Worm (Caenorhabditis elegans) whole organism, L4 larva: ENCODE data around the gene F45G2.9.
A peak's percentile ranks its signal among the peaks of the same experiment; 100 is the strongest.

ENCODE experiments used
- D1046.2 ChIP-seq: fragments of 200-800 bp; sonication (Bioruptor generic); IDR thresholded peaks from 2 replicates; pipeline ENCODE4 v1.3.6; 2022; ENCODE audit warnings: missing genetic modification characterization, missing compliant biosample characterization
- F10B5.3 ChIP-seq: sonication (generic microtip); optimal IDR thresholded peaks from 2 replicates; lab custom pipeline; 2016; ENCODE audit warnings: mild to moderate bottlenecking, missing genetic modification characterization, missing compliant biosample characterization
- F26F4.8 ChIP-seq: fragments of 200-800 bp; sonication (Bioruptor generic); conservative IDR thresholded peaks from 2 replicates; pipeline ENCODE4 v1.3.6; 2022; ENCODE audit warnings: missing genetic modification characterization, missing compliant biosample characterization
- T20F7.1 ChIP-seq: fragments of 200-800 bp; sonication (Bioruptor generic); optimal IDR thresholded peaks from 2 replicates; lab custom pipeline; 2018; ENCODE audit warnings: mild to moderate bottlenecking, missing genetic modification characterization, missing compliant biosample characterization
- T26A8.4 ChIP-seq: fragments of 200-800 bp; sonication (Bioruptor generic); IDR thresholded peaks from 2 replicates; pipeline ENCODE4 v1.3.6; 2022; ENCODE audit warnings: missing genetic modification characterization, missing compliant biosample characterization
- Y105C5A.15 ChIP-seq: fragments of 200-800 bp; sonication (Bioruptor generic); IDR thresholded peaks from 2 replicates; pipeline ENCODE4 v1.3.6; 2022; ENCODE audit warnings: missing genetic modification characterization, missing compliant biosample characterization
- Y48G9A.11 ChIP-seq: fragments of 200-800 bp; sonication (Bioruptor generic); IDR thresholded peaks from 2 replicates; pipeline ENCODE4 v1.3.6; 2022; ENCODE audit warnings: missing genetic modification reagents, missing genetic modification characterization, missing compliant biosample characterization
- ZK337.2 ChIP-seq: fragments of 200-800 bp; sonication (Bioruptor generic); IDR thresholded peaks from 2 replicates; pipeline ENCODE4 v1.3.6; 2022; ENCODE audit warnings: missing genetic modification reagents, missing genetic modification characterization, missing compliant biosample characterization
- aha-1 ChIP-seq: fragments of 150-350 bp; peaks from one replicate; lab custom pipeline; 2014; ENCODE audit warnings: missing biosample characterization, missing genetic modification characterization
- aly-2 ChIP-seq: sonication (generic microtip); optimal IDR thresholded peaks from 2 replicates; lab custom pipeline; 2018; ENCODE audit warnings: missing biosample characterization, missing genetic modification characterization
- ama-1 ChIP-seq: fragments of 150-350 bp; optimal IDR thresholded peaks from 2 replicates; lab custom pipeline; 2014; ENCODE audit warnings: inconsistent platforms, mixed read lengths
- arid-1 ChIP-seq: fragments of 200-800 bp; sonication (Bioruptor generic); conservative IDR thresholded peaks from 2 replicates; pipeline ENCODE4 v1.3.6; 2022; ENCODE audit warnings: missing genetic modification reagents, missing genetic modification characterization, missing compliant biosample characterization
- ceh-28 ChIP-seq: fragments of 150-350 bp; optimal IDR thresholded peaks from 2 replicates; lab custom pipeline; 2014; ENCODE audit warnings: missing biosample characterization, missing genetic modification reagents, missing genetic modification characterization
- ceh-44 ChIP-seq: fragments of 200-800 bp; sonication (Bioruptor generic); IDR thresholded peaks from 2 replicates; pipeline ENCODE4 v1.3.6; 2022; ENCODE audit warnings: missing genetic modification reagents, missing genetic modification characterization, missing compliant biosample characterization
- ceh-62 ChIP-seq: sonication (generic microtip); optimal IDR thresholded peaks from 2 replicates; lab custom pipeline; 2017; ENCODE audit warnings: missing biosample characterization, missing genetic modification characterization
- ceh-82 ChIP-seq: sonication (generic microtip); optimal IDR thresholded peaks from 2 replicates; lab custom pipeline; 2017; ENCODE audit warnings: missing biosample characterization, missing genetic modification characterization
- daf-19 ChIP-seq: fragments of 200-800 bp; sonication (Bioruptor generic); conservative IDR thresholded peaks from 2 replicates; pipeline ENCODE4 v1.3.6; 2022; ENCODE audit warnings: missing genetic modification characterization, missing compliant biosample characterization
- daf-8 ChIP-seq: fragments of 200-800 bp; sonication (Bioruptor generic); IDR thresholded peaks from 2 replicates; pipeline ENCODE4 v1.3.6; 2022; ENCODE audit warnings: missing genetic modification characterization, missing compliant biosample characterization
- dmd-6 ChIP-seq: fragments of 200-800 bp; sonication (Bioruptor generic); IDR thresholded peaks from 2 replicates; pipeline ENCODE4 v1.3.6; 2022; ENCODE audit warnings: missing genetic modification reagents, missing genetic modification characterization, missing compliant biosample characterization
- dmd-8 ChIP-seq: fragments of 200-800 bp; sonication (Bioruptor generic); IDR thresholded peaks from 2 replicates; pipeline ENCODE4 v1.3.6; 2022; ENCODE audit warnings: missing genetic modification characterization, missing compliant biosample characterization
- dve-1 ChIP-seq: sonication (generic microtip); optimal IDR thresholded peaks from 2 replicates; lab custom pipeline; 2017; ENCODE audit warnings: antibody characterized with exemption, mild to moderate bottlenecking, missing genetic modification characterization, missing compliant biosample characterization; ENCODE audit not compliant: insufficient read depth
- egl-27 ChIP-seq: sonication (generic microtip); optimal IDR thresholded peaks from 3 replicates; lab custom pipeline; 2017; ENCODE audit warnings: missing biosample characterization, missing genetic modification reagents, missing genetic modification characterization
- fkh-10 ChIP-seq: fragments of 150-350 bp; optimal IDR thresholded peaks from 2 replicates; lab custom pipeline; 2014; ENCODE audit warnings: missing biosample characterization, missing genetic modification reagents, missing genetic modification characterization
- fos-1 ChIP-seq: fragments of 150-350 bp; optimal IDR thresholded peaks from 2 replicates; lab custom pipeline; 2014; ENCODE audit warnings: missing biosample characterization, missing genetic modification characterization
- gei-8 ChIP-seq: fragments of 200-800 bp; sonication (Bioruptor generic); optimal IDR thresholded peaks from 2 replicates; lab custom pipeline; 2018; ENCODE audit warnings: mild to moderate bottlenecking, missing genetic modification characterization, missing compliant biosample characterization
- jun-1 ChIP-seq: fragments of 150-350 bp; optimal IDR thresholded peaks from 2 replicates; lab custom pipeline; 2014; ENCODE audit warnings: missing biosample characterization, missing genetic modification reagents, missing genetic modification characterization
- lin-1 ChIP-seq: fragments of 200-800 bp; sonication (Bioruptor generic); IDR thresholded peaks from 2 replicates; pipeline ENCODE4 v1.3.6; 2022; ENCODE audit warnings: missing genetic modification reagents, missing genetic modification characterization, missing compliant biosample characterization
- lin-13 ChIP-seq: fragments of 150-350 bp; optimal IDR thresholded peaks from 2 replicates; lab custom pipeline; 2014; ENCODE audit warnings: missing biosample characterization, missing genetic modification reagents, missing genetic modification characterization
- lin-15B ChIP-seq: fragments of 150-350 bp; sonication (generic microtip); optimal IDR thresholded peaks from 3 replicates; lab custom pipeline; 2014; ENCODE audit warnings: missing biosample characterization, missing genetic modification characterization
- lin-29 ChIP-seq: fragments of 200-800 bp; sonication (Bioruptor generic); IDR thresholded peaks from 2 replicates; pipeline ENCODE4 v1.3.6; 2022; ENCODE audit warnings: missing genetic modification reagents, missing genetic modification characterization, missing compliant biosample characterization
- lir-3 ChIP-seq: sonication (generic microtip); optimal IDR thresholded peaks from 2 replicates; lab custom pipeline; 2016; ENCODE audit warnings: mild to moderate bottlenecking, missing genetic modification characterization, missing compliant biosample characterization
- madf-9 ChIP-seq: fragments of 200-800 bp; sonication (Bioruptor generic); conservative IDR thresholded peaks from 2 replicates; pipeline ENCODE4 v1.3.6; 2022; ENCODE audit warnings: missing genetic modification reagents, missing genetic modification characterization, missing compliant biosample characterization
- mdl-1 ChIP-seq, 2 experiments: fragments of 150-350 bp in 1 of 2; sonication (generic microtip) in 1 of 2; optimal IDR thresholded peaks; 2 replicates each; lab custom pipeline; 2014 to 2017; ENCODE audit warnings: missing biosample characterization in 2 of 2, missing genetic modification characterization in 2 of 2
- mdt-29 ChIP-seq: fragments of 200-800 bp; sonication (Bioruptor generic); IDR thresholded peaks from 2 replicates; pipeline ENCODE4 v1.3.6; 2022; ENCODE audit warnings: missing genetic modification reagents, missing genetic modification characterization, missing compliant biosample characterization
- mes-2 ChIP-seq: sonication (generic microtip); optimal IDR thresholded peaks from 2 replicates; lab custom pipeline; 2016; ENCODE audit warnings: missing genotype, mild to moderate bottlenecking, missing genetic modification characterization, missing compliant biosample characterization; ENCODE audit not compliant: poor library complexity, severe bottlenecking
- nhr-102 ChIP-seq: sonication (generic microtip); optimal IDR thresholded peaks from 2 replicates; lab custom pipeline; 2016; ENCODE audit warnings: mild to moderate bottlenecking, missing genetic modification characterization, moderate library complexity, missing compliant biosample characterization
- nhr-11 ChIP-seq: fragments of 150-350 bp; optimal IDR thresholded peaks from 2 replicates; lab custom pipeline; 2014; ENCODE audit warnings: missing biosample characterization, missing genetic modification characterization
- nhr-48 ChIP-seq: sonication (generic microtip); optimal IDR thresholded peaks from 2 replicates; lab custom pipeline; 2016; ENCODE audit warnings: mild to moderate bottlenecking, missing genetic modification characterization, missing compliant biosample characterization
- nhr-77 ChIP-seq: fragments of 150-350 bp; optimal IDR thresholded peaks from 2 replicates; lab custom pipeline; 2014; ENCODE audit warnings: missing biosample characterization, missing genetic modification characterization
- saeg-2 ChIP-seq: fragments of 200-800 bp; sonication (Bioruptor generic); IDR thresholded peaks from 2 replicates; pipeline ENCODE4 v1.3.6; 2022; ENCODE audit warnings: missing genetic modification reagents, missing genetic modification characterization, missing compliant biosample characterization
- skn-1 ChIP-seq: fragments of 150-350 bp; optimal IDR thresholded peaks from 2 replicates; lab custom pipeline; 2014; ENCODE audit warnings: missing biosample characterization, missing genetic modification characterization
- spr-1 ChIP-seq: sonication (generic microtip); optimal IDR thresholded peaks from 2 replicates; lab custom pipeline; 2016; ENCODE audit warnings: mild to moderate bottlenecking, missing genetic modification characterization, missing compliant biosample characterization
- tra-1 ChIP-seq: fragments of 200-800 bp; sonication (Bioruptor generic); IDR thresholded peaks from 2 replicates; pipeline ENCODE4 v1.3.6; 2022; ENCODE audit warnings: missing genetic modification reagents, missing genetic modification characterization, missing compliant biosample characterization
- vab-7 ChIP-seq: fragments of 200-800 bp; sonication (Bioruptor generic); IDR thresholded peaks from 2 replicates; pipeline ENCODE4 v1.3.6; 2022; ENCODE audit warnings: missing genetic modification reagents, missing genetic modification characterization, missing compliant biosample characterization
- zfp-3 ChIP-seq: fragments of 200-800 bp; sonication (Bioruptor generic); conservative IDR thresholded peaks from 2 replicates; pipeline ENCODE4 v1.3.6; 2022; ENCODE audit warnings: missing genetic modification reagents, missing genetic modification characterization, missing compliant biosample characterization
- ztf-11 ChIP-seq: fragments of 150-350 bp; optimal IDR thresholded peaks from 2 replicates; lab custom pipeline; 2014; ENCODE audit warnings: missing biosample characterization, missing genetic modification characterization
- ztf-7 ChIP-seq: fragments of 150-350 bp; optimal IDR thresholded peaks from 2 replicates; lab custom pipeline; 2014; ENCODE audit warnings: missing biosample characterization, missing genetic modification characterization

F45G2.9 gene

ce11 chrIII:13465918-13466592 is 29.3 kb upstream of the F45G2.9 start, which contains the start of gene cdk-5 (continued):
- TF ChIP-seq Y105C5A.15 (GFP tag; lab: Robert Waterston, UW), result no peak
- no peak for TF ChIP-seq ZK337.2 (GFP tag; lab: Robert Waterston, UW)
- TF ChIP-seq zfp-3 (GFP tag; lab: Robert Waterston, UW), result 0 out of 2 replicates have a peak, but pooled peaks have one; percentile 58
- no peak for TF ChIP-seq lir-3 (tag; lab: Kevin White, UChicago)
- no peak for TF ChIP-seq ztf-11 (tag; lab: Kevin White, UChicago)
- peak; percentile 51 for TF ChIP-seq ceh-28 (tag; lab: Kevin White, UChicago)
- TF ChIP-seq nhr-102 (tag; lab: Kevin White, UChicago), result peak; percentile 80
- TF ChIP-seq spr-1 (tag; lab: Kevin White, UChicago), result peak; percentile 51
- 0 out of 2 replicates have a peak, but pooled peaks have one; percentile 6 for TF ChIP-seq lin-1
- no peak for TF ChIP-seq daf-8 (GFP tag; lab: Robert Waterston, UW)
- peak; percentile 93 for TF ChIP-seq dve-1 (tag; lab: Kevin White, UChicago)
- peak; percentile 90 for TF ChIP-seq ztf-7 (tag; lab: Kevin White, UChicago)
- TF ChIP-seq, all 104 proteins: peak for 40

- TF ChIP-seq arid-1 (GFP tag; lab: Robert Waterston, UW) (peak; percentile 86), madf-9 (GFP tag; lab: Robert Waterston, UW) (peak; percentile 9), fos-1 (tag; lab: Kevin White, UChicago) (peak; percentile 41), D1046.2 (GFP tag; lab: Robert Waterston, UW) (peak; percentile 67; the same call in 1 of the 2 replicates), T26A8.4 (peak; percentile 93), ceh-82 (tag; lab: Kevin White, UChicago) (no peak), skn-1 (tag; lab: Kevin White, UChicago) (no peak), nhr-77 (tag; lab: Kevin White, UChicago) (peak; percentile 88), T20F7.1 (peak; percentile 65), ceh-62 (no peak), tra-1 (GFP tag; lab: Robert Waterston, UW) (peak; percentile 70), nhr-48 (tag; lab: Kevin White, UChicago) (peak; percentile 92), saeg-2 (GFP tag; lab: Robert Waterston, UW) (peak; percentile 62; the same call in 1 of the 2 replicates), mdl-1 (tag; optimal IDR thresholded peaks at IDR 0.05; lab: Kevin White, UChicago) (peak; percentile 24 to 47), lin-15B (tag; lab: Kevin White, UChicago) (peak; percentile 11), vab-7 (GFP tag; lab: Robert Waterston, UW) (0 out of 2 replicates have a peak, but pooled peaks have one; percentile 8), mdt-29 (peak; percentile 82), nhr-11 (tag; lab: Kevin White, UChicago) (peak; percentile 74), ceh-44 (peak; percentile 6; the same call in 1 of the 2 replicates), dmd-8 (GFP tag; lab: Robert Waterston, UW) (peak; percentile 78; the same call in 1 of the 2 replicates), Y48G9A.11 (peak; percentile 85), dmd-6 (GFP tag; lab: Robert Waterston, UW) (peak; percentile 88), ama-1 (lab: Kevin White, UChicago) (peak; percentile 99), F10B5.3 (tag; lab: Kevin White, UChicago) (peak; percentile 76), egl-27 (tag; lab: Kevin White, UChicago) (no peak), F26F4.8 (GFP tag; lab: Robert Waterston, UW) (peak; percentile 12; the same call in 1 of the 2 replicates), fkh-10 (GFP tag; lab: Kevin White, UChicago) (no peak), aly-2 (tag; lab: Kevin White, UChicago) (peak; percentile 95), mes-2 (tag; lab: Kevin White, UChicago) (peak; percentile 70), lin-13 (GFP tag; lab: Kevin White, UChicago) (peak; percentile 82), aha-1 (peak; percentile 91), gei-8 (GFP tag; lab: Kevin White, UChicago) (peak; percentile 88), jun-1 (tag; lab: Kevin White, UChicago) (no peak), lin-29 (no peak; the same call in 1 of the 2 replicates), lir-3 (tag; lab: Kevin White, UChicago) (peak; percentile 7), daf-19 (GFP tag; lab: Robert Waterston, UW) (no peak; the same call in 1 of the 2 replicates)
Measured at ce11 chrIII:13464493-13465362, 28.0 kb upstream of the F45G2.9 start, which contains the start of gene kel-3. Gene kel-3 (plus strand): TSS chrIII:13464820.
